Worm (Caenorhabditis elegans): ENCODE measurements around the gene K06A9.3.

Gene K06A9.3

ce11 chrX:1541072-1541471, 5.9 kb upstream of the K06A9.3 start:
- TF ChIP-seq hlh-11 (tag; optimal IDR thresholded peaks at IDR 0.05) (peak; percentile 42), ceh-28 (tag; optimal IDR thresholded peaks at IDR 0.05) (no peak), ztf-7 (tag; optimal IDR thresholded peaks at IDR 0.05) (no peak), Y105C5A.15 (GFP tag; IDR thresholded peaks at IDR 0.05) (no peak), F10B5.3 (tag; optimal IDR thresholded peaks at IDR 0.05) (no peak), T20F7.1 (GFP tag; optimal IDR thresholded peaks at IDR 0.05) (no peak), daf-8 (GFP tag; IDR thresholded peaks at IDR 0.05) (no peak), ZK546.5 (tag; optimal IDR thresholded peaks at IDR 0.05) (no peak), hif-1 (tag; optimal IDR thresholded peaks at IDR 0.05) (no peak), nhr-11 (tag; optimal IDR thresholded peaks at IDR 0.05) (no peak), jun-1 (tag; optimal IDR thresholded peaks at IDR 0.05) (no peak), rbr-2 (tag; optimal IDR thresholded peaks at IDR 0.05) (no peak), dmd-9 (GFP tag; IDR thresholded peaks at IDR 0.05) (no peak), fos-1 (tag; optimal IDR thresholded peaks at IDR 0.05) (no peak), T26A8.4 (GFP tag; IDR thresholded peaks at IDR 0.05) (no peak), lin-39 (tag; optimal IDR thresholded peaks at IDR 0.05) (no peak), vab-7 (GFP tag; IDR thresholded peaks at IDR 0.05) (no peak), F49E8.2 (tag; optimal IDR thresholded peaks at IDR 0.05; ENCODE audit: borderline replicate concordance) (no peak), lim-7 (GFP tag; IDR thresholded peaks at IDR 0.05) (no peak), mxl-3 (GFP tag; optimal IDR thresholded peaks at IDR 0.05) (no peak), spr-1 (tag; optimal IDR thresholded peaks at IDR 0.05) (no peak), lin-13 (GFP tag; optimal IDR thresholded peaks at IDR 0.05) (no peak), pqm-1 (tag; optimal IDR thresholded peaks at IDR 0.05) (peak; percentile 78), skn-1 (tag; optimal IDR thresholded peaks at IDR 0.05) (no peak), gei-8 (GFP tag; optimal IDR thresholded peaks at IDR 0.05) (no peak), D1046.2 (GFP tag; IDR thresholded peaks at IDR 0.05) (no peak), egl-43 (GFP tag; IDR thresholded peaks at IDR 0.05) (no peak), unc-130 (GFP tag; optimal IDR thresholded peaks at IDR 0.05) (no peak), ztf-11 (tag; optimal IDR thresholded peaks at IDR 0.05) (no peak), snpc-4 (tag; optimal IDR thresholded peaks at IDR 0.05) (no peak), mdl-1 (tag; optimal IDR thresholded peaks at IDR 0.05) (no peak), arid-1 (GFP tag; conservative IDR thresholded peaks at IDR 0.05) (no peak), php-3 (GFP tag; IDR thresholded peaks at IDR 0.05) (0 out of 2 replicates have a peak, but pooled peaks have one; percentile 25), nhr-41 (GFP tag; IDR thresholded peaks at IDR 0.05) (no peak), nhr-102 (tag; optimal IDR thresholded peaks at IDR 0.05) (no peak), daf-19 (GFP tag; conservative IDR thresholded peaks at IDR 0.05) (no peak), sdz-12 (GFP tag; optimal IDR thresholded peaks at IDR 0.05) (no peak), R02D3.7 (tag; optimal IDR thresholded peaks at IDR 0.05) (no peak), Y75B8A.6 (GFP tag; IDR thresholded peaks at IDR 0.05) (no peak), lin-1 (GFP tag; IDR thresholded peaks at IDR 0.05) (peak; percentile 53; the same call in 1 of the 2 replicates), nhr-28 (tag; optimal IDR thresholded peaks at IDR 0.05) (peak; percentile 90), F26F4.8 (GFP tag; conservative IDR thresholded peaks at IDR 0.05) (no peak), madf-5 (GFP tag; IDR thresholded peaks at IDR 0.05) (no peak), ceh-82 (tag; optimal IDR thresholded peaks at IDR 0.05) (no peak), nhr-77 (tag; optimal IDR thresholded peaks at IDR 0.05) (peak; percentile 40), nhr-42 (GFP tag; IDR thresholded peaks at IDR 0.05) (no peak), zip-2 (tag; optimal IDR thresholded peaks at IDR 0.05) (no peak), Y48G9A.11 (GFP tag; IDR thresholded peaks at IDR 0.05) (no peak), zip-11 (GFP tag; IDR thresholded peaks at IDR 0.05) (no peak), ceh-62 (tag; optimal IDR thresholded peaks at IDR 0.05) (no peak), nhr-10 (tag; optimal IDR thresholded peaks at IDR 0.05) (no peak), pha-4 (GFP tag; IDR thresholded peaks at IDR 0.05) (no peak), pha-4 (tag; optimal IDR thresholded peaks at IDR 0.05) (no peak), nhr-111 (GFP tag; optimal IDR thresholded peaks at IDR 0.05) (no peak)
